Worm (Caenorhabditis elegans) whole organism, L4 larva: ENCODE measurements around the gene rabr-2.

ENCODE experiments used
- F26F4.8 ChIP-seq: fragments of 200-800 bp; sonication (Bioruptor generic); conservative IDR thresholded peaks from 2 replicates; pipeline ENCODE4 v1.3.6; 2022; ENCODE audit warnings: missing genetic modification characterization, missing compliant biosample characterization
- ZK546.5 ChIP-seq, 2 experiments: sonication (generic microtip); optimal IDR thresholded peaks; 2 replicates each; lab custom pipeline; 2017; ENCODE audit warnings: missing biosample characterization in 2 of 2, missing genetic modification characterization in 2 of 2
- aha-1 ChIP-seq: fragments of 150-350 bp; peaks from one replicate; lab custom pipeline; 2014; ENCODE audit warnings: missing biosample characterization, missing genetic modification characterization
- aly-2 ChIP-seq: sonication (generic microtip); optimal IDR thresholded peaks from 2 replicates; lab custom pipeline; 2018; ENCODE audit warnings: missing biosample characterization, missing genetic modification characterization
- daf-8 ChIP-seq: fragments of 200-800 bp; sonication (Bioruptor generic); IDR thresholded peaks from 2 replicates; pipeline ENCODE4 v1.3.6; 2022; ENCODE audit warnings: missing genetic modification characterization, missing compliant biosample characterization
- dmd-9 ChIP-seq: fragments of 200-800 bp; sonication (Bioruptor generic); IDR thresholded peaks from 2 replicates; pipeline ENCODE4 v1.3.6; 2022; ENCODE audit warnings: missing genetic modification reagents, missing genetic modification characterization, missing compliant biosample characterization
- mdl-1 ChIP-seq, 2 experiments: fragments of 150-350 bp in 1 of 2; sonication (generic microtip) in 1 of 2; optimal IDR thresholded peaks; 2 replicates each; lab custom pipeline; 2014 to 2017; ENCODE audit warnings: missing biosample characterization in 2 of 2, missing genetic modification characterization in 2 of 2
- mxl-2 ChIP-seq: fragments of 200-800 bp; sonication (Bioruptor generic); conservative IDR thresholded peaks from 2 replicates; pipeline ENCODE4 v1.3.6; 2022; ENCODE audit warnings: missing genetic modification reagents, missing genetic modification characterization, missing compliant biosample characterization
- nhr-11 ChIP-seq: fragments of 150-350 bp; optimal IDR thresholded peaks from 2 replicates; lab custom pipeline; 2014; ENCODE audit warnings: missing biosample characterization, missing genetic modification characterization
- nhr-237 ChIP-seq: sonication (generic microtip); optimal IDR thresholded peaks from 2 replicates; lab custom pipeline; 2017; ENCODE audit warnings: missing biosample characterization, missing genetic modification characterization
- nhr-76 ChIP-seq: fragments of 150-350 bp; optimal IDR thresholded peaks from 2 replicates; lab custom pipeline; 2014; ENCODE audit warnings: missing biosample characterization, missing genetic modification characterization
- nhr-77 ChIP-seq: fragments of 150-350 bp; optimal IDR thresholded peaks from 2 replicates; lab custom pipeline; 2014; ENCODE audit warnings: missing biosample characterization, missing genetic modification characterization
- unc-39 ChIP-seq: sonication (generic microtip); optimal IDR thresholded peaks from 2 replicates; lab custom pipeline; 2017; ENCODE audit warnings: missing biosample characterization, missing genetic modification characterization

ce11 chrIV:17448319-17448718, 34.8 kb downstream of the rabr-2 start:
- TF ChIP-seq nhr-77 (tag; lab: Kevin White, UChicago) = no peak
- TF ChIP-seq daf-8 (GFP tag; lab: Robert Waterston, UW) = no peak
- TF ChIP-seq dmd-9 (GFP tag; lab: Robert Waterston, UW) = no peak
- TF ChIP-seq nhr-11 (tag; lab: Kevin White, UChicago) = no peak
- TF ChIP-seq ZK546.5 (tag; optimal IDR thresholded peaks at IDR 0.05; lab: Kevin White, UChicago) = no peak
- TF ChIP-seq unc-39 (tag; lab: Kevin White, UChicago) = no peak
- no peak for TF ChIP-seq mdl-1 (tag; optimal IDR thresholded peaks at IDR 0.05; lab: Kevin White, UChicago)
- no peak for TF ChIP-seq aha-1 (tag; lab: Kevin White, UChicago)
- no peak for TF ChIP-seq F26F4.8 (GFP tag; lab: Robert Waterston, UW)
- no peak for TF ChIP-seq nhr-76
- TF ChIP-seq mxl-2 (GFP tag; lab: Robert Waterston, UW) = no peak
- no peak for TF ChIP-seq nhr-237
- TF ChIP-seq aly-2 = no peak
